Worm (Caenorhabditis elegans): Measurements from ENCODE around the gene F23F1.10.

Gene F23F1.10

ce11 chrII:60049-60448 lies 18.3 kb upstream of the F23F1.10 start:
- TF ChIP-seq hmbx-1 (tag; optimal IDR thresholded peaks at IDR 0.05) (no peak), B0310.2 (tag; optimal IDR thresholded peaks at IDR 0.05) (no peak)

- no peak for TF ChIP-seq aly-1 (tag; optimal IDR thresholded peaks at IDR 0.05)
- no peak for TF ChIP-seq tbx-11 (GFP tag; IDR thresholded peaks at IDR 0.05)
- TF ChIP-seq ceh-36 (tag; optimal IDR thresholded peaks at IDR 0.05), result no peak
- TF ChIP-seq hnd-1 (tag; optimal IDR thresholded peaks at IDR 0.05), result no peak
- TF ChIP-seq hmg-4 (GFP tag; optimal IDR thresholded peaks at IDR 0.05), result no peak
- TF ChIP-seq ets-7 (tag; optimal IDR thresholded peaks at IDR 0.05), result no peak
- TF ChIP-seq hmbx-1 (tag; optimal IDR thresholded peaks at IDR 0.05), result no peak
These were observed 16.1 kb upstream of the F23F1.10 start for ce11 chrII:57873-58272.

DNA sequence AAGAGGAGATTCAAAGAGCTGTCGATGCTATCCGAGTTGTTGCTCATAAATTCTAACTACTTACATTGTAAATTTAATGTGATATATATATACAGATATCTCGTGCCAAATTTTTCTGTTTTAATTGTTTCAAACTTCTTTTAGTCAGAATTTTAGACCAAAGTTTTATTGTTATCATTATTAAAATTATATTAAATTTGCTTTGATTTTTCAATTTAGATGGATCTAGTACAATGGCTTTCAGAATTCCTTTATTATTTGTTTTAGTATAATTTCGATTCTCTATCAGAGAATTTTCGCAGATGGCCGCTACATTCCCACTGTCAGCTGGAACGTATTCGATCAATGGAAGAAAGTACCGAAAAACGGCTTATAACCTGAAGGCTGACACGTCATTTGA lies 15.6 kb upstream of the F23F1.10 start, which contains the start of gene ascc-1:
Gene ascc-1 (plus strand): TSS at position 301 of the 400 bp plus-strand sequence.
- no peak for TF ChIP-seq pes-1 (GFP tag; IDR thresholded peaks at IDR 0.05)
- TF ChIP-seq ets-7 (tag; optimal IDR thresholded peaks at IDR 0.05), result no peak
- no peak for TF ChIP-seq ceh-13 (GFP tag; optimal IDR thresholded peaks at IDR 0.05)
- no peak for TF ChIP-seq F13C5.2 (tag; optimal IDR thresholded peaks at IDR 0.05)
- no peak for TF ChIP-seq hmbx-1 (tag; optimal IDR thresholded peaks at IDR 0.05)

DNA sequence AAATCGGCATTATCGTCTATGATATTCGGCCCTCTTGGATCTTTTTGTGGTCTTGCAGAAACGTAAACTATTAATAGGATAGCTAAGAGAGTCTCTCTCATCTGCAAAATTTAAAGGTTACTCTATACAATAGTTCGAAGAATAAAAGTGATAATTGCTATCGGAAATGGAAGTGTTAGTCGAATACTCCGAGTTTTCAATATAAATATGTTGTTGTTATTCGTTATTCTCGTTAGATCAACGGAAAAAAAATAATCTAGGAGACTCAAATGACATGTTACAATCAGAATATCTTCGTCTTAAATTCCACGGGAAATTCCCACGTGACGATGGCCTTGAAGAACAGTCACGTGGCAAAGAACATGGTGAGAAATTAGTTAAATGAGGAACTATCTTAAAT lies 13.4 kb upstream of the F23F1.10 start, which contains the start of gene tre-5:
Gene tre-5 (minus strand): TSS at position 101 of the 400 bp plus-strand sequence.
- no peak for TF ChIP-seq flt-1 (GFP tag; IDR thresholded peaks at IDR 0.05)
- TF ChIP-seq ama-1 (optimal IDR thresholded peaks at IDR 0.05), result no peak
- no peak for TF ChIP-seq tbx-11 (GFP tag; IDR thresholded peaks at IDR 0.05)
- TF ChIP-seq tra-4 (tag; optimal IDR thresholded peaks at IDR 0.05), result no peak
- no peak for TF ChIP-seq scrt-1 (GFP tag; IDR thresholded peaks at IDR 0.05)
- no peak for TF ChIP-seq hmg-4 (GFP tag; optimal IDR thresholded peaks at IDR 0.05)
- TF ChIP-seq tbx-37 (GFP tag; conservative IDR thresholded peaks at IDR 0.05), result no peak
- TF ChIP-seq ets-7 (tag; optimal IDR thresholded peaks at IDR 0.05), result no peak
- TF ChIP-seq B0310.2 (tag; optimal IDR thresholded peaks at IDR 0.05), result no peak
- no peak for TF ChIP-seq sea-1 (GFP tag; conservative IDR thresholded peaks at IDR 0.05)
- TF ChIP-seq ceh-13 (GFP tag; optimal IDR thresholded peaks at IDR 0.05), result no peak
- no peak for TF ChIP-seq F13C5.2 (tag; optimal IDR thresholded peaks at IDR 0.05)
- no peak for TF ChIP-seq hnd-1 (tag; optimal IDR thresholded peaks at IDR 0.05)

ce11 chrII:51352-51751 lies 9.6 kb upstream of the F23F1.10 start, which contains the start of gene sptl-1:
Gene sptl-1, plus strand, starts transcription at chrII:51652.
- TF ChIP-seq sea-1 (GFP tag; conservative IDR thresholded peaks at IDR 0.05), result no peak
- no peak for TF ChIP-seq hmbx-1 (tag; optimal IDR thresholded peaks at IDR 0.05)
- TF ChIP-seq F13C5.2 (tag; optimal IDR thresholded peaks at IDR 0.05), result no peak
- no peak for TF ChIP-seq B0310.2 (tag; optimal IDR thresholded peaks at IDR 0.05)
- TF ChIP-seq tbx-11 (GFP tag; IDR thresholded peaks at IDR 0.05), result no peak
- no peak for TF ChIP-seq aly-1 (tag; optimal IDR thresholded peaks at IDR 0.05)
- no peak for TF ChIP-seq flt-1 (GFP tag; IDR thresholded peaks at IDR 0.05)
- TF ChIP-seq ama-1 (optimal IDR thresholded peaks at IDR 0.05), result no peak
- no peak for TF ChIP-seq tbx-37 (GFP tag; conservative IDR thresholded peaks at IDR 0.05)
- TF ChIP-seq scrt-1 (GFP tag; IDR thresholded peaks at IDR 0.05), result no peak
- TF ChIP-seq hnd-1 (tag; optimal IDR thresholded peaks at IDR 0.05), result no peak
- no peak for TF ChIP-seq ets-7 (tag; optimal IDR thresholded peaks at IDR 0.05)
- no peak for TF ChIP-seq hmg-4 (GFP tag; optimal IDR thresholded peaks at IDR 0.05)
- TF ChIP-seq ceh-36 (tag; optimal IDR thresholded peaks at IDR 0.05), result no peak
- TF ChIP-seq ceh-13 (GFP tag; optimal IDR thresholded peaks at IDR 0.05), result no peak
- TF ChIP-seq tra-4 (tag; optimal IDR thresholded peaks at IDR 0.05), result no peak
- no peak for TF ChIP-seq pes-1 (GFP tag; IDR thresholded peaks at IDR 0.05)

DNA sequence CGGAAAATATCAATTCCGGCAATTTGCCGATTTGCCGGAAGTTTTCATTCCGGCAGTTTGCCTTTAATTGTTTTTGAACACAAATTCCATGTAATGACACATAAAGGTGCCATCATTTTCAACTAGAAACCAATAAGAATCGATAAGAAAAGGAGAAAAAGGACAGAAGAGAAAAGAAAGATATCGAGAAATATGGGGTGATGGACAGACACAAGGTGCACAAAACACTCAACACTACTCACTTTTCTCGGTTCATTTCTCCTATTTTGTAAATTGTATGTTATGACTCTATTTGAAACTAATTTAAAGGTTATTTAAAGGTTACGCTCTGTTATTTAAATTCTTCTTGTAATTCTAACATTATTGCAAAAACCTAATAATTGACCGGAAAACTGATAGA lies 9.1 kb upstream of the F23F1.10 start:
- TF ChIP-seq hmbx-1 (tag; optimal IDR thresholded peaks at IDR 0.05), result peak; percentile 37
- no peak for TF ChIP-seq flt-1 (GFP tag; IDR thresholded peaks at IDR 0.05)

- TF ChIP-seq flt-1 (GFP tag; IDR thresholded peaks at IDR 0.05) (no peak), sea-1 (GFP tag; conservative IDR thresholded peaks at IDR 0.05) (no peak), ceh-13 (GFP tag; optimal IDR thresholded peaks at IDR 0.05) (no peak)
These were observed 5.5 kb upstream of the F23F1.10 start, which contains the start of gene C23H3.5 for ce11 chrII:47280-47679. Gene C23H3.5, plus strand, starts transcription at chrII:47580.

ce11 chrII:46116-46515 lies 4.3 kb upstream of the F23F1.10 start, which contains the start of gene rpt-4:
Gene rpt-4, minus strand, starts transcription at chrII:46216.
- no peak for TF ChIP-seq tbx-37 (GFP tag; conservative IDR thresholded peaks at IDR 0.05)
- TF ChIP-seq ceh-13 (GFP tag; optimal IDR thresholded peaks at IDR 0.05), result no peak
- TF ChIP-seq ets-7 (tag; optimal IDR thresholded peaks at IDR 0.05), result no peak
- no peak for TF ChIP-seq hmg-4 (GFP tag; optimal IDR thresholded peaks at IDR 0.05)
- no peak for TF ChIP-seq tra-4 (tag; optimal IDR thresholded peaks at IDR 0.05)
- no peak for TF ChIP-seq scrt-1 (GFP tag; IDR thresholded peaks at IDR 0.05)
- TF ChIP-seq ceh-36 (tag; optimal IDR thresholded peaks at IDR 0.05), result no peak
- TF ChIP-seq flt-1 (GFP tag; IDR thresholded peaks at IDR 0.05), result no peak
- no peak for TF ChIP-seq B0310.2 (tag; optimal IDR thresholded peaks at IDR 0.05)
- TF ChIP-seq ama-1 (optimal IDR thresholded peaks at IDR 0.05), result no peak
- TF ChIP-seq tbx-11 (GFP tag; IDR thresholded peaks at IDR 0.05), result no peak
- no peak for TF ChIP-seq sea-1 (GFP tag; conservative IDR thresholded peaks at IDR 0.05)
- TF ChIP-seq aly-1 (tag; optimal IDR thresholded peaks at IDR 0.05), result no peak
- no peak for TF ChIP-seq hnd-1 (tag; optimal IDR thresholded peaks at IDR 0.05)
- TF ChIP-seq hmbx-1 (tag; optimal IDR thresholded peaks at IDR 0.05), result no peak
- no peak for TF ChIP-seq F13C5.2 (tag; optimal IDR thresholded peaks at IDR 0.05)
- no peak for TF ChIP-seq pes-1 (GFP tag; IDR thresholded peaks at IDR 0.05)

ce11 chrII:44740-45139 lies 3.0 kb upstream of the F23F1.10 start, which contains the start of gene rpoa-49:
Gene rpoa-49, plus strand, starts transcription at chrII:45040.
- TF ChIP-seq aly-1 (tag; optimal IDR thresholded peaks at IDR 0.05), result no peak
